Fruit fly (Drosophila melanogaster) whole organism, wandering third instar larva: ENCODE results near the gene CG31680.

ENCODE experiments used
- Abd-B ChIP-seq: fragments of >200 bp; optimal IDR thresholded peaks from 2 replicates; lab custom pipeline; 2017; ENCODE audit warnings: missing biosample characterization, missing genetic modification characterization
- CG32264 ChIP-seq: fragments of 200-800 bp; sonication (Bioruptor generic); optimal IDR thresholded peaks from 2 replicates; lab custom pipeline; 2016; ENCODE audit warnings: missing biosample characterization, missing genetic modification characterization
- CG9705 ChIP-seq: fragments of 200-800 bp; sonication (Bioruptor generic); optimal IDR thresholded peaks from 2 replicates; lab custom pipeline; 2018; ENCODE audit warnings: missing biosample characterization, mild to moderate bottlenecking, missing genetic modification characterization
- CrebA ChIP-seq: fragments of 200-800 bp; sonication (Bioruptor generic); optimal IDR thresholded peaks from 2 replicates; lab custom pipeline; 2016; ENCODE audit warnings: missing biosample characterization, mild to moderate bottlenecking, missing genetic modification characterization, borderline replicate concordance
- Dfd ChIP-seq: fragments of >200 bp; optimal IDR thresholded peaks from 2 replicates; lab custom pipeline; 2017; ENCODE audit warnings: missing biosample characterization, missing genetic modification characterization
- Dif ChIP-seq: fragments of 200-275, 200-300 bp; sonication (Bioruptor generic); optimal IDR thresholded peaks from 2 replicates; lab custom pipeline; 2018; ENCODE audit warnings: missing biosample characterization, missing genetic modification characterization; ENCODE audit not compliant: partially characterized antibody
- GATAd ChIP-seq: sonication (Bioruptor generic); optimal IDR thresholded peaks from 2 replicates; lab custom pipeline; 2016; ENCODE audit warnings: missing biosample characterization, missing genetic modification characterization
- HLH106 ChIP-seq: fragments of 200-800 bp; optimal IDR thresholded peaks from 3 replicates; lab custom pipeline; 2019; ENCODE audit warnings: missing biosample characterization, mild to moderate bottlenecking, missing genetic modification characterization, moderate library complexity
- Hnf4 ChIP-seq: fragments of 200-800 bp; sonication (Bioruptor generic); optimal IDR thresholded peaks from 2 replicates; lab custom pipeline; 2016; ENCODE audit warnings: missing biosample characterization, mild to moderate bottlenecking, missing genetic modification characterization
- Hr78 ChIP-seq: fragments of >200 bp; optimal IDR thresholded peaks from 2 replicates; lab custom pipeline; 2017; ENCODE audit warnings: missing biosample characterization, missing genetic modification characterization
- Hr83 ChIP-seq: fragments of 200-300 bp; sonication (Bioruptor generic); optimal IDR thresholded peaks from 2 replicates; lab custom pipeline; 2016; ENCODE audit warnings: missing biosample characterization, mild to moderate bottlenecking, missing genetic modification characterization, moderate library complexity; ENCODE audit not compliant: poor library complexity, severe bottlenecking
- Jra ChIP-seq: sonication (Bioruptor generic); optimal IDR thresholded peaks from 2 replicates; lab custom pipeline; 2016; ENCODE audit warnings: missing biosample characterization, missing genetic modification characterization
- Mio ChIP-seq: sonication (Bioruptor generic); optimal IDR thresholded peaks from 2 replicates; lab custom pipeline; 2016; ENCODE audit warnings: missing biosample characterization, missing genetic modification characterization
- Myc ChIP-seq: fragments of >200 bp; optimal IDR thresholded peaks from 2 replicates; lab custom pipeline; 2017
- N ChIP-seq: fragments of >200 bp; optimal IDR thresholded peaks from 2 replicates; lab custom pipeline; 2018; ENCODE audit warnings: missing biosample characterization, missing external identifiers, missing genetic modification characterization
- OdsH ChIP-seq: fragments of 200-800 bp; sonication (Bioruptor generic); optimal IDR thresholded peaks from 2 replicates; lab custom pipeline; 2016; ENCODE audit warnings: missing biosample characterization, mild to moderate bottlenecking, missing genetic modification characterization
- Rel ChIP-seq, 2 experiments: fragments of 200-800 bp; sonication (Bioruptor generic) in 1 of 2; optimal IDR thresholded peaks; 2 replicates in 1 of 2; 3 replicates in 1 of 2; lab custom pipeline; 2016 to 2019; ENCODE audit warnings: mild to moderate bottlenecking in 2 of 2, missing biosample characterization in 2 of 2, missing genetic modification characterization in 2 of 2, moderate library complexity in 1 of 2
- Sp1 ChIP-seq: fragments of 200-800 bp; sonication (Bioruptor generic); optimal IDR thresholded peaks from 3 replicates; lab custom pipeline; 2019; ENCODE audit warnings: missing biosample characterization, mild to moderate bottlenecking, missing genetic modification characterization, moderate library complexity
- Vsx2 ChIP-seq: fragments of 200-300, 225-300 bp; sonication (Bioruptor generic); optimal IDR thresholded peaks from 2 replicates; lab custom pipeline; 2018; ENCODE audit warnings: missing biosample characterization, missing genetic modification characterization; ENCODE audit not compliant: partially characterized antibody
- br ChIP-seq: fragments of 200-800 bp; sonication (Bioruptor generic); optimal IDR thresholded peaks from 2 replicates; lab custom pipeline; 2016; ENCODE audit warnings: missing biosample characterization, missing genetic modification characterization
- brk ChIP-seq: fragments of 200-800 bp; sonication (Bioruptor generic); optimal IDR thresholded peaks from 2 replicates; lab custom pipeline; 2016; ENCODE audit warnings: missing biosample characterization, mild to moderate bottlenecking, missing genetic modification characterization
- dl ChIP-seq, 2 experiments: fragments of 175-275, 200-275 bp in 1 of 2; fragments of 200-275 bp in 1 of 2; sonication (Bioruptor generic); optimal IDR thresholded peaks; lab custom pipeline; 2018; ENCODE audit warnings: mild to moderate bottlenecking in 2 of 2, missing biosample characterization in 2 of 2, missing genetic modification characterization in 2 of 2, moderate library complexity in 2 of 2; ENCODE audit not compliant: partially characterized antibody in 2 of 2, insufficient read depth in 1 of 2
- dmrt93B ChIP-seq: fragments of 200-800 bp; sonication (Bioruptor generic); optimal IDR thresholded peaks from 2 replicates; lab custom pipeline; 2018; ENCODE audit warnings: missing biosample characterization, mild to moderate bottlenecking, missing genetic modification characterization
- dsf ChIP-seq: sonication (Bioruptor generic); optimal IDR thresholded peaks from 2 replicates; lab custom pipeline; 2016; ENCODE audit warnings: missing biosample characterization, missing genetic modification characterization, borderline replicate concordance
- ey ChIP-seq: fragments of 200-800 bp; sonication (Bioruptor generic); optimal IDR thresholded peaks from 2 replicates; lab custom pipeline; 2016; ENCODE audit warnings: missing biosample characterization, missing genetic modification characterization
- foxo ChIP-seq, 2 experiments: fragments of 200-800 bp; sonication (Bioruptor generic); optimal IDR thresholded peaks; 2 replicates in 1 of 2; 3 replicates in 1 of 2; lab custom pipeline; 2016 to 2017; ENCODE audit warnings: missing biosample characterization in 2 of 2, missing genetic modification characterization in 2 of 2
- fru ChIP-seq: fragments of 200-800 bp; sonication (Bioruptor generic); optimal IDR thresholded peaks from 3 replicates; lab custom pipeline; 2016; ENCODE audit warnings: missing biosample characterization, mild to moderate bottlenecking, missing genetic modification characterization
- h ChIP-seq: fragments of 200-800 bp; sonication (Bioruptor generic); optimal IDR thresholded peaks from 3 replicates; lab custom pipeline; 2016; ENCODE audit warnings: missing biosample characterization, mild to moderate bottlenecking, missing genetic modification characterization
- jim ChIP-seq: fragments of 175-275, 200-325 bp; sonication (Bioruptor generic); optimal IDR thresholded peaks from 2 replicates; lab custom pipeline; 2016; ENCODE audit warnings: missing biosample characterization, mild to moderate bottlenecking, missing genetic modification characterization
- lola ChIP-seq: fragments of >200 bp; optimal IDR thresholded peaks from 2 replicates; lab custom pipeline; 2017; ENCODE audit warnings: missing biosample characterization, missing genetic modification characterization
- pan ChIP-seq: fragments of >200 bp; optimal IDR thresholded peaks from 2 replicates; lab custom pipeline; 2017
- psq ChIP-seq: fragments of 200-800 bp; sonication (Bioruptor generic); optimal IDR thresholded peaks from 3 replicates; lab custom pipeline; 2017; ENCODE audit warnings: missing biosample characterization, mild to moderate bottlenecking, missing genetic modification characterization, moderate library complexity
- rgr ChIP-seq: fragments of 200-800 bp; sonication (Bioruptor generic); optimal IDR thresholded peaks from 3 replicates; lab custom pipeline; 2016; ENCODE audit warnings: missing biosample characterization, mild to moderate bottlenecking, missing genetic modification characterization
- sage ChIP-seq: fragments of 200-800 bp; sonication (Bioruptor generic); optimal IDR thresholded peaks from 2 replicates; lab custom pipeline; 2016; ENCODE audit warnings: missing biosample characterization, mild to moderate bottlenecking, missing genetic modification characterization
- sv ChIP-seq: fragments of 200-800 bp; sonication (Bioruptor generic); optimal IDR thresholded peaks from 3 replicates; lab custom pipeline; 2016; ENCODE audit warnings: missing biosample characterization, missing genetic modification characterization
- tai ChIP-seq: sonication (Bioruptor generic); optimal IDR thresholded peaks from 2 replicates; lab custom pipeline; 2016; ENCODE audit warnings: missing biosample characterization, missing genetic modification characterization
- usp ChIP-seq: fragments of >200 bp; optimal IDR thresholded peaks from 2 replicates; lab custom pipeline; 2017; ENCODE audit warnings: missing biosample characterization, missing genetic modification characterization
- woc ChIP-seq: sonication (Bioruptor generic); optimal IDR thresholded peaks from 2 replicates; lab custom pipeline; 2016; ENCODE audit warnings: missing biosample characterization, mild to moderate bottlenecking, missing genetic modification characterization

Gene CG31680

dm6 chr2L:20656110-20656509, 16.2 kb downstream of the CG31680 start, which contains the start of the genes brun and CG2614:
brun (minus strand) TSS chr2L:20656178.
CG2614 (plus strand) TSS chr2L:20656426.
- no peak for TF ChIP-seq Mio (GFP tag; lab: Kevin White, UChicago)
- no peak for TF ChIP-seq tai (GFP tag; lab: Kevin White, UChicago)
- TF ChIP-seq sv (GFP tag; lab: Kevin White, UChicago): peak; percentile 74
- no peak for TF ChIP-seq N (GFP tag; lab: Kevin White, UChicago)
- TF ChIP-seq brk (GFP tag; lab: Kevin White, UChicago): no peak
- no peak for TF ChIP-seq CrebA
- TF ChIP-seq Sp1: no peak
- no peak for TF ChIP-seq pan (lab: Kevin White, UChicago)
- TF ChIP-seq Jra (GFP tag; lab: Kevin White, UChicago): no peak
- peak; percentile 77 for TF ChIP-seq ey
- no peak for TF ChIP-seq Hnf4 (GFP tag; lab: Kevin White, UChicago)
- TF ChIP-seq br (GFP tag; lab: Kevin White, UChicago): no peak
- TF ChIP-seq h: peak; percentile 83
- no peak for TF ChIP-seq Hr78
- TF ChIP-seq usp (GFP tag; lab: Kevin White, UChicago): no peak
- peak in 1 of 2 experiments; percentile 84 for TF ChIP-seq foxo (GFP tag; optimal IDR thresholded peaks at IDR 0.05; lab: Kevin White, UChicago)
- peak; percentile 47 for TF ChIP-seq Hr83 (GFP tag; lab: Kevin White, UChicago)
- TF ChIP-seq Dfd (GFP tag; lab: Kevin White, UChicago): no peak
- TF ChIP-seq Dif (GFP tag; lab: Kevin White, UChicago): no peak
- TF ChIP-seq Vsx2 (GFP tag; lab: Kevin White, UChicago): no peak
- TF ChIP-seq OdsH (GFP tag; lab: Kevin White, UChicago): peak; percentile 69
- no peak for TF ChIP-seq jim (GFP tag; lab: Kevin White, UChicago)
- no peak for TF ChIP-seq dl (GFP tag; optimal IDR thresholded peaks at IDR 0.05; lab: Kevin White, UChicago; ENCODE audit: insufficient read depth in 1 of 2, partially characterized antibody in 2 of 2)
- peak; percentile 64 for TF ChIP-seq psq (GFP tag; lab: Kevin White, UChicago)
- peak; percentile 89 for TF ChIP-seq woc
- TF ChIP-seq sage (GFP tag; lab: Kevin White, UChicago): no peak
- TF ChIP-seq Abd-B (GFP tag; lab: Kevin White, UChicago): no peak
- no peak for TF ChIP-seq lola
- TF ChIP-seq Myc (lab: Kevin White, UChicago): peak; percentile 67
- no peak for TF ChIP-seq dmrt93B
- TF ChIP-seq CG9705 (GFP tag; lab: Kevin White, UChicago): peak; percentile 50
- TF ChIP-seq rgr: peak; percentile 81
- peak; percentile 74 for TF ChIP-seq HLH106 (tag; lab: Kevin White, UChicago)
- no peak for TF ChIP-seq CG32264 (GFP tag; lab: Kevin White, UChicago)
- no peak for TF ChIP-seq fru (GFP tag; lab: Kevin White, UChicago)
- TF ChIP-seq dsf (GFP tag; lab: Kevin White, UChicago): no peak
- TF ChIP-seq GATAd: peak; percentile 81
- TF ChIP-seq Rel (GFP tag; optimal IDR thresholded peaks at IDR 0.05; lab: Kevin White, UChicago): no peak
- TF ChIP-seq Rel (tag; optimal IDR thresholded peaks at IDR 0.05; lab: Kevin White, UChicago): peak; percentile 37

dm6 chr2L:20661071-20661470, 21.1 kb downstream of the CG31680 start:
- no peak for TF ChIP-seq Sp1
- TF ChIP-seq sage (GFP tag; lab: Kevin White, UChicago): no peak
- no peak for TF ChIP-seq psq (GFP tag; lab: Kevin White, UChicago)
- no peak for TF ChIP-seq pan (lab: Kevin White, UChicago)
- no peak for TF ChIP-seq rgr
- no peak for TF ChIP-seq Hnf4 (GFP tag; lab: Kevin White, UChicago)
- TF ChIP-seq CG32264 (GFP tag; lab: Kevin White, UChicago): no peak

- TF ChIP-seq Dfd (GFP tag; lab: Kevin White, UChicago) (no peak), GATAd (no peak), N (GFP tag; lab: Kevin White, UChicago) (no peak), CrebA (no peak), fru (GFP tag; lab: Kevin White, UChicago) (no peak), ey (no peak)
These were observed 24.5 kb downstream of the CG31680 start for dm6 chr2L:20664428-20664827.
